Worm (Caenorhabditis elegans): ENCODE data around the gene R09F10.1.
"Not testable (repeated sequence)": the region's sequence is repeated elsewhere in the genome, so short reads cannot be mapped to it uniquely, and the experiment has no call there.

R09F10.1 gene

ce11 chrX:8308491-8308890, 14.9 kb upstream of the R09F10.1 start:
- TF ChIP-seq him-1 (tag; optimal IDR thresholded peaks at IDR 0.05) (no peak), dao-5 (tag; optimal IDR thresholded peaks at IDR 0.05) (no peak), W03F9.2 (tag; optimal IDR thresholded peaks at IDR 0.05) (no peak)

ce11 chrX:8310747-8311146, 12.6 kb upstream of the R09F10.1 start:
- no peak for TF ChIP-seq dao-5 (tag; optimal IDR thresholded peaks at IDR 0.05)
- TF ChIP-seq him-1 (tag; optimal IDR thresholded peaks at IDR 0.05), result no peak
- TF ChIP-seq W03F9.2 (tag; optimal IDR thresholded peaks at IDR 0.05), result no peak

- TF ChIP-seq dao-5 (tag; optimal IDR thresholded peaks at IDR 0.05) (no peak), him-1 (tag; optimal IDR thresholded peaks at IDR 0.05) (no peak), W03F9.2 (tag; optimal IDR thresholded peaks at IDR 0.05) (no peak)
Measured at ce11 chrX:8311590-8311989, 11.8 kb upstream of the R09F10.1 start.

ce11 chrX:8318950-8319349, 4.4 kb upstream of the R09F10.1 start, which contains the start of gene srh-11:
srh-11 (minus strand) TSS chrX:8319050.
- TF ChIP-seq him-1 (tag; optimal IDR thresholded peaks at IDR 0.05) (no peak), dao-5 (tag; optimal IDR thresholded peaks at IDR 0.05) (no peak), W03F9.2 (tag; optimal IDR thresholded peaks at IDR 0.05) (no peak)

- no peak for TF ChIP-seq him-1 (tag; optimal IDR thresholded peaks at IDR 0.05)
- no peak for TF ChIP-seq dao-5 (tag; optimal IDR thresholded peaks at IDR 0.05)
- TF ChIP-seq W03F9.2 (tag; optimal IDR thresholded peaks at IDR 0.05), result no peak
Measured at ce11 chrX:8320889-8321288, 2.5 kb upstream of the R09F10.1 start, which contains the start of gene pqn-57. pqn-57 (minus strand) TSS chrX:8320989.

ce11 chrX:8321811-8322210, 1.6 kb upstream of the R09F10.1 start, which contains the start of gene abu-9:
abu-9 (plus strand) TSS chrX:8322111.
- TF ChIP-seq dao-5, him-1, W03F9.2 (tag; optimal IDR thresholded peaks at IDR 0.05): not testable (repeated sequence)

- TF ChIP-seq him-1 (tag; optimal IDR thresholded peaks at IDR 0.05) (no peak), W03F9.2 (tag; optimal IDR thresholded peaks at IDR 0.05) (no peak), dao-5 (tag; optimal IDR thresholded peaks at IDR 0.05) (no peak)
Measured at ce11 chrX:8326394-8326793, 3.0 kb downstream of the R09F10.1 start, which contains the start of gene R09F10.8. R09F10.8 (minus strand) TSS chrX:8326451.

- no peak for TF ChIP-seq dao-5 (tag; optimal IDR thresholded peaks at IDR 0.05)
- no peak for TF ChIP-seq W03F9.2 (tag; optimal IDR thresholded peaks at IDR 0.05)
- TF ChIP-seq him-1 (tag; optimal IDR thresholded peaks at IDR 0.05), result no peak
Measured at ce11 chrX:8327800-8328199, 4.4 kb downstream of the R09F10.1 start, which contains the start of gene F55E10.4. F55E10.4 (minus strand) TSS chrX:8327900.

- no peak for TF ChIP-seq dao-5 (tag; optimal IDR thresholded peaks at IDR 0.05)
- TF ChIP-seq W03F9.2 (tag; optimal IDR thresholded peaks at IDR 0.05), result no peak
- TF ChIP-seq him-1 (tag; optimal IDR thresholded peaks at IDR 0.05), result no peak
Measured at ce11 chrX:8340393-8340792, 17.0 kb downstream of the R09F10.1 start, which contains the start of gene F55E10.2. F55E10.2 (plus strand) TSS chrX:8340693.

ce11 chrX:8341675-8342074, 18.3 kb downstream of the R09F10.1 start, which contains the start of gene F55E10.1:
F55E10.1 (plus strand) TSS chrX:8341975.
- TF ChIP-seq dao-5 (tag; optimal IDR thresholded peaks at IDR 0.05), result no peak
- TF ChIP-seq W03F9.2 (tag; optimal IDR thresholded peaks at IDR 0.05), result no peak
- no peak for TF ChIP-seq him-1 (tag; optimal IDR thresholded peaks at IDR 0.05)

- TF ChIP-seq him-1 (tag; optimal IDR thresholded peaks at IDR 0.05), result no peak
- TF ChIP-seq W03F9.2 (tag; optimal IDR thresholded peaks at IDR 0.05), result no peak
- no peak for TF ChIP-seq dao-5 (tag; optimal IDR thresholded peaks at IDR 0.05)
Measured at ce11 chrX:8346248-8346647, 22.9 kb downstream of the R09F10.1 start, which contains the start of gene drd-5. drd-5 (minus strand) TSS chrX:8346348.

- TF ChIP-seq dao-5 (tag; optimal IDR thresholded peaks at IDR 0.05), result no peak
Measured at ce11 chrX:8350984-8351383, 27.6 kb downstream of the R09F10.1 start, which contains the start of gene npr-28. npr-28 (minus strand) TSS chrX:8351084.

ce11 chrX:8354284-8354784, 30.9 kb downstream of the R09F10.1 start:
- TF ChIP-seq dao-5 (tag; optimal IDR thresholded peaks at IDR 0.05) (no peak), W03F9.2 (tag; optimal IDR thresholded peaks at IDR 0.05) (no peak), him-1 (tag; optimal IDR thresholded peaks at IDR 0.05) (no peak)

- no peak for TF ChIP-seq dao-5 (tag; optimal IDR thresholded peaks at IDR 0.05)
- no peak for TF ChIP-seq W03F9.2 (tag; optimal IDR thresholded peaks at IDR 0.05)
- no peak for TF ChIP-seq him-1 (tag; optimal IDR thresholded peaks at IDR 0.05)
Measured at ce11 chrX:8355350-8355749, 32.0 kb downstream of the R09F10.1 start.

ce11 chrX:8356305-8356704, 32.9 kb downstream of the R09F10.1 start:
- TF ChIP-seq dao-5 (tag; optimal IDR thresholded peaks at IDR 0.05), result no peak
- TF ChIP-seq him-1 (tag; optimal IDR thresholded peaks at IDR 0.05), result no peak
- TF ChIP-seq W03F9.2 (tag; optimal IDR thresholded peaks at IDR 0.05), result no peak

All from whole organism, L4/young adult.